Worm (Caenorhabditis elegans): ENCODE measurements around the gene clc-26.
A peak's percentile ranks its signal among the peaks of the same experiment; 100 is the strongest.

The clc-26 gene

ce11 chrIII:1037173-1037572 is 6.3 kb upstream of the clc-26 start, which contains the start of the genes chin-1 and BE0003N10.1 (continued):
- TF ChIP-seq nhr-12 (tag; optimal IDR thresholded peaks at IDR 0.05) (no peak), nhr-85 (tag) (peak; percentile 82), ceh-88 (GFP tag; IDR thresholded peaks at IDR 0.05) (no peak), ets-5 (GFP tag; IDR thresholded peaks at IDR 0.05) (no peak)

ce11 chrIII:1034853-1035252 is 4.0 kb upstream of the clc-26 start:
- TF ChIP-seq hpl-2 (GFP tag; optimal IDR thresholded peaks at IDR 0.05) (no peak), efl-1 (optimal IDR thresholded peaks at IDR 0.05) (no peak), efl-1 (GFP tag; optimal IDR thresholded peaks at IDR 0.05 in 1 of 2) (peak in 1 of 2 experiments; percentile 88)

ce11 chrIII:1028233-1028632 is 2.6 kb downstream of the clc-26 start:
- peak in 1 of 2 experiments; percentile 0 for TF ChIP-seq lin-35 (GFP tag; optimal IDR thresholded peaks at IDR 0.05)
- TF ChIP-seq snu-23 (GFP tag; optimal IDR thresholded peaks at IDR 0.05): no peak
- no peak for TF ChIP-seq rnt-1 (tag; optimal IDR thresholded peaks at IDR 0.05)
- TF ChIP-seq swsn-7 (tag; optimal IDR thresholded peaks at IDR 0.05): no peak
- peak; percentile 42 for TF ChIP-seq elt-2 (tag; optimal IDR thresholded peaks at IDR 0.05)
- no peak for TF ChIP-seq elt-3 (tag; optimal IDR thresholded peaks at IDR 0.05)
- no peak for TF ChIP-seq ceh-63 (GFP tag; optimal IDR thresholded peaks at IDR 0.05)
- TF ChIP-seq zag-1 (tag; optimal IDR thresholded peaks at IDR 0.05): no peak
- TF ChIP-seq nhr-85 (tag): no peak
- TF ChIP-seq mef-2 (tag; optimal IDR thresholded peaks at IDR 0.05): no peak

- TF ChIP-seq lin-35 (GFP tag; optimal IDR thresholded peaks at IDR 0.05) (no peak), unc-30 (tag; optimal IDR thresholded peaks at IDR 0.05) (no peak), fkh-4 (tag; optimal IDR thresholded peaks at IDR 0.05; ENCODE audit: borderline replicate concordance) (no peak), ets-5 (GFP tag; IDR thresholded peaks at IDR 0.05) (no peak), nhr-12 (tag; optimal IDR thresholded peaks at IDR 0.05) (no peak), egl-27 (tag; optimal IDR thresholded peaks at IDR 0.05) (no peak), lin-39 (tag; optimal IDR thresholded peaks at IDR 0.05) (no peak), mdl-1 (tag; optimal IDR thresholded peaks at IDR 0.05) (no peak), Y116A8C.19 (tag; optimal IDR thresholded peaks at IDR 0.05; ENCODE audit: borderline replicate concordance) (no peak), vab-15 (tag; optimal IDR thresholded peaks at IDR 0.05) (no peak), lir-3 (tag; optimal IDR thresholded peaks at IDR 0.05; ENCODE audit: poor library complexity) (no peak), mef-2 (tag; optimal IDR thresholded peaks at IDR 0.05) (no peak)
Observed at ce11 chrIII:1026261-1026660, 4.6 kb downstream of the clc-26 start, which contains the start of gene clc-25. Gene clc-25, minus strand, starts transcription at chrIII:1026361.

- no peak for TF ChIP-seq ceh-90 (tag; optimal IDR thresholded peaks at IDR 0.05)
- no peak for TF ChIP-seq nhr-11 (tag; optimal IDR thresholded peaks at IDR 0.05)
- no peak for TF ChIP-seq dpl-1 (GFP tag; optimal IDR thresholded peaks at IDR 0.05)
- TF ChIP-seq unc-130 (tag; optimal IDR thresholded peaks at IDR 0.05): no peak
- TF ChIP-seq isw-1 (GFP tag; IDR thresholded peaks at IDR 0.05): no peak
- TF ChIP-seq nhr-19 (GFP tag; conservative IDR thresholded peaks at IDR 0.05): no peak
- TF ChIP-seq C16A3.4 (tag; optimal IDR thresholded peaks at IDR 0.05): no peak
- TF ChIP-seq aha-1 (tag; optimal IDR thresholded peaks at IDR 0.05): no peak
- no peak for TF ChIP-seq alr-1 (tag; optimal IDR thresholded peaks at IDR 0.05; ENCODE audit: borderline replicate concordance)
Observed at ce11 chrIII:1020732-1021131, 10.1 kb downstream of the clc-26 start, which contains the start of gene clc-23. Gene clc-23, plus strand, starts transcription at chrIII:1020954.

ce11 chrIII:1016080-1016479 is 14.8 kb downstream of the clc-26 start, which contains the start of gene Y34F4.3:
Gene Y34F4.3, minus strand, starts transcription at chrIII:1016180.
- TF ChIP-seq ceh-63 (GFP tag; optimal IDR thresholded peaks at IDR 0.05) (no peak), pqm-1 (tag; optimal IDR thresholded peaks at IDR 0.05) (no peak), hlh-4 (tag; optimal IDR thresholded peaks at IDR 0.05) (no peak), C34B4.2 (tag; optimal IDR thresholded peaks at IDR 0.05) (no peak), ama-1 (optimal IDR thresholded peaks at IDR 0.05) (no peak), aha-1 (tag; optimal IDR thresholded peaks at IDR 0.05) (no peak), sptf-1 (tag; optimal IDR thresholded peaks at IDR 0.05) (no peak), unc-30 (tag; optimal IDR thresholded peaks at IDR 0.05) (no peak), egl-13 (tag; optimal IDR thresholded peaks at IDR 0.05) (no peak), nhr-11 (tag; optimal IDR thresholded peaks at IDR 0.05) (no peak), nhr-85 (tag) (no peak), alr-1 (tag; optimal IDR thresholded peaks at IDR 0.05; ENCODE audit: borderline replicate concordance) (no peak), sup-37 (GFP tag; optimal IDR thresholded peaks at IDR 0.05) (no peak), jun-1 (tag; optimal IDR thresholded peaks at IDR 0.05) (no peak), swsn-7 (tag; optimal IDR thresholded peaks at IDR 0.05) (no peak), Y116A8C.19 (tag; optimal IDR thresholded peaks at IDR 0.05; ENCODE audit: borderline replicate concordance) (no peak), snu-23 (GFP tag; optimal IDR thresholded peaks at IDR 0.05) (no peak), unc-98 (GFP tag; IDR thresholded peaks at IDR 0.05) (no peak), nhr-76 (tag; optimal IDR thresholded peaks at IDR 0.05) (no peak)

Data from whole organism, L1 larva.